Fruit fly (Drosophila melanogaster) whole organism, prepupa: ENCODE data around the gene CG32568.

Source experiments
- CG6854 ChIP-seq: fragments of 200-800 bp; sonication (Bioruptor generic); optimal IDR thresholded peaks from 2 replicates; lab custom pipeline; 2017; ENCODE audit warnings: missing biosample characterization, mild to moderate bottlenecking, missing genetic modification characterization
- Smox ChIP-seq: fragments of 200-800 bp; sonication (Bioruptor generic); optimal IDR thresholded peaks from 3 replicates; lab custom pipeline; 2016; ENCODE audit warnings: missing biosample characterization, missing genetic modification characterization
- Sox14 ChIP-seq: fragments of 200-800 bp; sonication (Bioruptor generic); optimal IDR thresholded peaks from 3 replicates; lab custom pipeline; 2016; ENCODE audit warnings: missing biosample characterization, missing genetic modification characterization

dm6 chrX:16693805-16694387 is 46.8 kb upstream of the CG32568 start:
- TF ChIP-seq Sox14 (GFP tag; lab: Kevin White, UChicago) (no peak), CG6854 (GFP tag; lab: Kevin White, UChicago) (no peak), Smox (GFP tag; lab: Kevin White, UChicago) (no peak)
